Worm (Caenorhabditis elegans) whole organism, late embryonic: ENCODE measurements around the gene F36D3.5.
"Not testable (repeated sequence)": the region's sequence is repeated elsewhere in the genome, so short reads cannot be mapped to it uniquely, and the experiment has no call there.

ENCODE experiments used
- C08G9.2 ChIP-seq: sonication (generic microtip); optimal IDR thresholded peaks from 2 replicates; lab custom pipeline; 2016; ENCODE audit warnings: mild to moderate bottlenecking, missing genetic modification characterization, moderate library complexity, missing compliant biosample characterization
- C38D4.7 ChIP-seq: fragments of 200-800 bp; sonication (Bioruptor generic); optimal IDR thresholded peaks from 2 replicates; lab custom pipeline; 2018; ENCODE audit warnings: mild to moderate bottlenecking, missing genetic modification characterization, moderate library complexity, missing compliant biosample characterization
- K02D7.2 ChIP-seq: sonication (generic microtip); optimal IDR thresholded peaks from 2 replicates; lab custom pipeline; 2017; ENCODE audit warnings: mild to moderate bottlenecking, missing genetic modification characterization, missing compliant biosample characterization
- K09A11.1 ChIP-seq: sonication (generic microtip); optimal IDR thresholded peaks from 2 replicates; lab custom pipeline; 2017; ENCODE audit warnings: antibody characterized with exemption, mild to moderate bottlenecking, missing genetic modification characterization, missing compliant biosample characterization; ENCODE audit not compliant: insufficient read depth
- Y22D7AL.16 ChIP-seq: sonication (generic microtip); optimal IDR thresholded peaks from 2 replicates; lab custom pipeline; 2016; ENCODE audit warnings: missing genetic modification characterization, missing compliant biosample characterization
- ahr-1 ChIP-seq: sonication (generic microtip); optimal IDR thresholded peaks from 2 replicates; lab custom pipeline; 2016; ENCODE audit warnings: missing genetic modification characterization, missing compliant biosample characterization
- ama-1 ChIP-seq: fragments of 150-350 bp; optimal IDR thresholded peaks from 2 replicates; lab custom pipeline; 2014
- ceh-14 ChIP-seq: sonication (generic microtip); optimal IDR thresholded peaks from 2 replicates; lab custom pipeline; 2016; ENCODE audit warnings: missing genotype, missing genetic modification characterization, missing compliant biosample characterization
- ceh-18 ChIP-seq: sonication (generic microtip); optimal IDR thresholded peaks from 2 replicates; lab custom pipeline; 2016; ENCODE audit warnings: missing genetic modification characterization, missing compliant biosample characterization
- ceh-2 ChIP-seq: sonication (generic microtip); optimal IDR thresholded peaks from 2 replicates; lab custom pipeline; 2016; ENCODE audit warnings: missing genotype, missing genetic modification characterization, missing compliant biosample characterization
- ceh-24 ChIP-seq: sonication (generic microtip); optimal IDR thresholded peaks from 2 replicates; lab custom pipeline; 2016; ENCODE audit warnings: mild to moderate bottlenecking, missing genetic modification characterization, missing compliant biosample characterization
- ceh-31 ChIP-seq: sonication (generic microtip); optimal IDR thresholded peaks from 2 replicates; lab custom pipeline; 2016; ENCODE audit warnings: missing genetic modification characterization, missing compliant biosample characterization
- ceh-34 ChIP-seq: sonication (generic microtip); optimal IDR thresholded peaks from 2 replicates; lab custom pipeline; 2016; ENCODE audit warnings: mild to moderate bottlenecking, missing genetic modification characterization, missing compliant biosample characterization
- ceh-45 ChIP-seq: fragments of 200-800 bp; sonication (Bioruptor generic); IDR thresholded peaks from 2 replicates; pipeline ENCODE4 v1.3.6; 2022; ENCODE audit warnings: missing genetic modification reagents, missing genetic modification characterization, missing compliant biosample characterization
- ceh-48 ChIP-seq: sonication (generic microtip); optimal IDR thresholded peaks from 2 replicates; lab custom pipeline; 2016; ENCODE audit warnings: missing genetic modification characterization, inconsistent platforms, missing compliant biosample characterization
- ceh-6 ChIP-seq: fragments of 200-800 bp; sonication (Bioruptor generic); optimal IDR thresholded peaks from 2 replicates; lab custom pipeline; 2018; ENCODE audit warnings: mild to moderate bottlenecking, missing genetic modification characterization, missing compliant biosample characterization
- che-1 ChIP-seq: sonication (generic microtip); optimal IDR thresholded peaks from 2 replicates; lab custom pipeline; 2016; ENCODE audit warnings: mild to moderate bottlenecking, missing genetic modification characterization, missing compliant biosample characterization
- elt-4 ChIP-seq: sonication (generic microtip); optimal IDR thresholded peaks from 2 replicates; lab custom pipeline; 2016; ENCODE audit warnings: missing genetic modification characterization, missing compliant biosample characterization
- ets-4 ChIP-seq: sonication (generic microtip); optimal IDR thresholded peaks from 2 replicates; lab custom pipeline; 2016; ENCODE audit warnings: missing genetic modification characterization, missing compliant biosample characterization
- eyg-1 ChIP-seq: sonication (generic microtip); optimal IDR thresholded peaks from 2 replicates; lab custom pipeline; 2016; ENCODE audit warnings: missing genotype, missing genetic modification characterization, missing compliant biosample characterization
- fax-1 ChIP-seq: sonication (generic microtip); optimal IDR thresholded peaks from 2 replicates; lab custom pipeline; 2016; ENCODE audit warnings: missing genotype, missing genetic modification characterization, missing compliant biosample characterization
- fkh-10 ChIP-seq: fragments of 150-350 bp; optimal IDR thresholded peaks from 2 replicates; lab custom pipeline; 2014; ENCODE audit warnings: missing biosample characterization, missing genetic modification reagents, missing genetic modification characterization
- fkh-6 ChIP-seq: sonication (generic microtip); optimal IDR thresholded peaks from 2 replicates; lab custom pipeline; 2016; ENCODE audit warnings: missing genetic modification characterization, missing compliant biosample characterization
- gmeb-2 ChIP-seq: sonication (generic microtip); optimal IDR thresholded peaks from 2 replicates; lab custom pipeline; 2016; ENCODE audit warnings: missing genetic modification characterization, inconsistent platforms, missing compliant biosample characterization
- hlh-13 ChIP-seq: fragments of 200-800 bp; sonication (Bioruptor generic); optimal IDR thresholded peaks from 2 replicates; lab custom pipeline; 2018; ENCODE audit warnings: mild to moderate bottlenecking, missing genetic modification characterization, missing compliant biosample characterization
- hlh-15 ChIP-seq: sonication (generic microtip); optimal IDR thresholded peaks from 2 replicates; lab custom pipeline; 2016; ENCODE audit warnings: missing genetic modification characterization, missing compliant biosample characterization
- hlh-30 ChIP-seq: sonication (generic microtip); optimal IDR thresholded peaks from 2 replicates; lab custom pipeline; 2017; ENCODE audit warnings: antibody characterized with exemption, missing genetic modification characterization, missing compliant biosample characterization; ENCODE audit not compliant: insufficient read depth
- hlh-6 ChIP-seq: sonication (generic microtip); optimal IDR thresholded peaks from 2 replicates; lab custom pipeline; 2016; ENCODE audit warnings: missing genotype, missing genetic modification characterization, missing compliant biosample characterization
- madf-2 ChIP-seq: sonication (generic microtip); optimal IDR thresholded peaks from 2 replicates; lab custom pipeline; 2017; ENCODE audit warnings: missing genetic modification characterization, missing compliant biosample characterization
- nfya-1 ChIP-seq: sonication (generic microtip); optimal IDR thresholded peaks from 2 replicates; lab custom pipeline; 2017; ENCODE audit warnings: missing genetic modification characterization, mild to moderate bottlenecking, missing compliant biosample characterization, antibody characterized with exemption, moderate library complexity
- nhr-11 ChIP-seq: fragments of 150-350 bp; optimal IDR thresholded peaks from 2 replicates; lab custom pipeline; 2014; ENCODE audit warnings: missing biosample characterization, missing genetic modification characterization
- nhr-232 ChIP-seq: sonication (generic microtip); optimal IDR thresholded peaks from 2 replicates; lab custom pipeline; 2016; ENCODE audit warnings: missing genetic modification characterization, missing compliant biosample characterization
- odd-2 ChIP-seq: sonication (generic microtip); optimal IDR thresholded peaks from 2 replicates; lab custom pipeline; 2017; ENCODE audit warnings: antibody characterized with exemption, mild to moderate bottlenecking, missing genetic modification characterization, missing compliant biosample characterization
- pag-3 ChIP-seq: sonication (generic microtip); optimal IDR thresholded peaks from 2 replicates; lab custom pipeline; 2016; ENCODE audit warnings: missing compliant biosample characterization, missing genetic modification characterization, borderline replicate concordance
- pax-1 ChIP-seq: fragments of 150-350 bp; optimal IDR thresholded peaks from 2 replicates; lab custom pipeline; 2014; ENCODE audit warnings: missing biosample characterization, missing genetic modification characterization
- pha-2 ChIP-seq: sonication (generic microtip); optimal IDR thresholded peaks from 2 replicates; lab custom pipeline; 2017; ENCODE audit warnings: mild to moderate bottlenecking, missing genetic modification characterization, missing compliant biosample characterization
- pha-4 ChIP-seq: fragments of 150-350 bp; optimal IDR thresholded peaks from 2 replicates; lab custom pipeline; 2018; ENCODE audit warnings: missing biosample characterization, missing genetic modification reagents, missing genetic modification characterization
- ref-2 ChIP-seq: sonication (generic microtip); optimal IDR thresholded peaks from 2 replicates; lab custom pipeline; 2016; ENCODE audit warnings: missing genetic modification characterization, missing compliant biosample characterization
- sdc-2 ChIP-seq: sonication (generic microtip); optimal IDR thresholded peaks from 2 replicates; lab custom pipeline; 2016; ENCODE audit warnings: missing genotype, missing genetic modification characterization, missing compliant biosample characterization
- sox-2 ChIP-seq: fragments of 200-800 bp; sonication (Bioruptor generic); IDR thresholded peaks from 2 replicates; pipeline ENCODE4 v1.3.6; 2022; ENCODE audit warnings: missing genetic modification reagents, missing genetic modification characterization, missing compliant biosample characterization
- sox-4 ChIP-seq: sonication (generic microtip); optimal IDR thresholded peaks from 2 replicates; lab custom pipeline; 2017; ENCODE audit warnings: mild to moderate bottlenecking, missing genetic modification characterization, inconsistent platforms, missing compliant biosample characterization
- syd-9 ChIP-seq: sonication (generic microtip); optimal IDR thresholded peaks from 2 replicates; lab custom pipeline; 2016; ENCODE audit warnings: mild to moderate bottlenecking, missing genetic modification characterization, moderate library complexity, missing compliant biosample characterization
- tbx-2 ChIP-seq: sonication (generic microtip); optimal IDR thresholded peaks from 2 replicates; lab custom pipeline; 2016; ENCODE audit warnings: missing genetic modification characterization, missing compliant biosample characterization
- tbx-7 ChIP-seq: sonication (generic microtip); optimal IDR thresholded peaks from 2 replicates; lab custom pipeline; 2016; ENCODE audit warnings: missing genotype, missing genetic modification characterization, missing compliant biosample characterization
- ttx-3 ChIP-seq: sonication (generic microtip); optimal IDR thresholded peaks from 2 replicates; lab custom pipeline; 2016; ENCODE audit warnings: missing genetic modification reagents, missing genetic modification characterization, missing compliant biosample characterization
- unc-3 ChIP-seq, 2 experiments: fragments of 200-800 bp in 1 of 2; sonication (Bioruptor generic) in 1 of 2; sonication (generic microtip) in 1 of 2; conservative IDR thresholded peaks in 1 of 2; optimal IDR thresholded peaks in 1 of 2; 2 replicates each; pipeline versions ENCODE4 v1.3.6 to Lab custom; 2016 to 2022; ENCODE audit warnings: missing compliant biosample characterization in 2 of 2, missing genetic modification characterization in 2 of 2, missing genetic modification reagents in 1 of 2
- unc-55 ChIP-seq: sonication (generic microtip); optimal IDR thresholded peaks from 2 replicates; lab custom pipeline; 2017; ENCODE audit warnings: missing biosample characterization, missing genetic modification reagents, missing genetic modification characterization
- unc-86 ChIP-seq: sonication (generic microtip); optimal IDR thresholded peaks from 2 replicates; lab custom pipeline; 2016; ENCODE audit warnings: missing genetic modification characterization, missing compliant biosample characterization
- zip-5 ChIP-seq: sonication (generic microtip); optimal IDR thresholded peaks from 2 replicates; lab custom pipeline; 2016; ENCODE audit warnings: missing genetic modification characterization, missing compliant biosample characterization
- ztf-16 ChIP-seq: sonication (generic microtip); optimal IDR thresholded peaks from 2 replicates; lab custom pipeline; 2017; ENCODE audit warnings: missing genetic modification characterization, missing compliant biosample characterization

F36D3.5 gene

DNA sequence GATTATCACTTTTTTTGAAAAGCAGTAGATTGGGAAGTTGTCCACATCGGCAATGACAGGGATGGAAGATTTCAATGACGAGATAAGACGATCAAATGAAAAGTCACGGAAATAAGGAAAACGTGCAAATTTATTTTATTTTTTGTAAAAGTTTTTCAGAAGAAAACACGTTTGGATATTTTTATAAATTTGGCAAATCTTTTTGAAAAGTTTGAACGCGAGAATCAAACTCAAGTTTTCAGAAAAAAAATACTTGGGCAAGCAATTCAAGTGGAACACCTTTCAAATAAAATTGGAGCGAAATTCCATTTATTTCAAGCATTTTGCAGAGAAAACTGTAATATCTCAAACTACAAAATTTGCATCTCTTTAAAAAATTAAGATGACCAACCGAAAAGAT lies at the start of gene F36D3.5:
Gene F36D3.5 (minus strand): TSS at position 101 of the 400 bp plus-strand sequence.
- TF ChIP-seq ama-1 (lab: Kevin White, UChicago); ets-4 (tag; lab: Kevin White, UChicago); elt-4: not testable (repeated sequence)

DNA sequence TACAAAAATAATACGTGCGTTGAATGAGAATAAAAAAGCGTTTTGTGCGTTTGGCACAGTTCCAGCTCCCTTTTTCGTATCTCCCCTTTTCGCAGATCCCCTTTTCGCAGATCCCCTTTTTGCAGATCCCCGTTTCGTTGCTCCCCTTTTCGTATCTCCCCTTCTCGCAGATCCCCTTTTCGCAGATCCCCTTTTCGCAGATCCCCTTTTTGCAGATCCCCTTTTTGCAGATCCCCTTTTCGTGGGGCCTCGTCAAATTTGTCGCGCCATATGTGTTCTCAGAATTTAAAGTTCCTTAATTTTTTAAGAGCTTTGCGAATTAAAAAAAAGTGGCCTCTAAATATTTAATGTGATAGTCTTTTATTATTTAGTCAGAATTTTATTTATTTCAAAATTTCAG lies 37.9 kb upstream of the F36D3.5 start, which contains the start of gene Y32B12B.4:
Gene Y32B12B.4 (plus strand): TSS at position 399 of the 400 bp plus-strand sequence.
- no peak for TF ChIP-seq eyg-1 (tag; lab: Kevin White, UChicago)
- TF ChIP-seq sox-4 (tag; lab: Kevin White, UChicago): peak; percentile 14
- peak; percentile 94 for TF ChIP-seq ref-2 (tag; lab: Kevin White, UChicago)
- TF ChIP-seq ceh-14 (tag; lab: Kevin White, UChicago): peak; percentile 96
- peak; percentile 56 for TF ChIP-seq unc-86 (tag; lab: Kevin White, UChicago)
- peak; percentile 70 for TF ChIP-seq ceh-34 (tag; lab: Kevin White, UChicago)
- TF ChIP-seq elt-4: peak; percentile 92
- TF ChIP-seq nhr-232 (tag; lab: Kevin White, UChicago): no peak
- peak; percentile 45 for TF ChIP-seq K02D7.2 (tag; lab: Kevin White, UChicago)
- peak; percentile 94 for TF ChIP-seq zip-5 (tag; lab: Kevin White, UChicago)
- TF ChIP-seq fax-1 (tag; lab: Kevin White, UChicago): peak; percentile 94
- TF ChIP-seq sox-2 (GFP tag; lab: Robert Waterston, UW): peak; percentile 21; the same call in 1 of the 2 replicates
- TF ChIP-seq ahr-1 (tag; lab: Kevin White, UChicago): peak; percentile 76
- TF ChIP-seq ceh-24 (tag; lab: Kevin White, UChicago): no peak
- peak; percentile 70 for TF ChIP-seq pag-3 (tag; lab: Kevin White, UChicago)
- TF ChIP-seq tbx-7: peak; percentile 99
- TF ChIP-seq hlh-15 (tag; lab: Kevin White, UChicago): peak; percentile 29
- TF ChIP-seq pax-1 (tag; lab: Kevin White, UChicago): no peak
- TF ChIP-seq unc-55 (GFP tag; lab: Kevin White, UChicago): no peak
- TF ChIP-seq hlh-13: peak; percentile 13
- no peak for TF ChIP-seq K09A11.1 (tag; lab: Kevin White, UChicago)
- peak; percentile 97 for TF ChIP-seq ceh-2
- peak; percentile 98 for TF ChIP-seq tbx-2 (tag; lab: Kevin White, UChicago)
- no peak for TF ChIP-seq pha-4 (tag; lab: Kevin White, UChicago)
- no peak for TF ChIP-seq nhr-11 (tag; lab: Kevin White, UChicago)
- no peak for TF ChIP-seq ama-1 (lab: Kevin White, UChicago)
- TF ChIP-seq ttx-3 (tag; lab: Kevin White, UChicago): peak; percentile 38
- peak; percentile 94 for TF ChIP-seq C08G9.2 (tag; lab: Kevin White, UChicago)
- peak; percentile 38 for TF ChIP-seq gmeb-2 (tag; lab: Kevin White, UChicago)
- 0 out of 2 replicates have a peak, but pooled peaks have one; percentile 34 for TF ChIP-seq ceh-45 (GFP tag; lab: Robert Waterston, UW)
- TF ChIP-seq che-1 (tag; lab: Kevin White, UChicago): no peak
- TF ChIP-seq hlh-30 (tag; lab: Kevin White, UChicago): no peak
- no peak for TF ChIP-seq pha-2 (tag; lab: Kevin White, UChicago)
- TF ChIP-seq sdc-2 (tag; lab: Kevin White, UChicago): peak; percentile 69
- no peak for TF ChIP-seq odd-2
- TF ChIP-seq ceh-48: no peak
- TF ChIP-seq ceh-6 (GFP tag; lab: Kevin White, UChicago): peak; percentile 18
- TF ChIP-seq fkh-10 (GFP tag; lab: Kevin White, UChicago): no peak
- TF ChIP-seq C38D4.7: no peak
- no peak for TF ChIP-seq Y22D7AL.16 (tag; lab: Kevin White, UChicago)
- TF ChIP-seq nfya-1 (tag; lab: Kevin White, UChicago): no peak
- TF ChIP-seq hlh-6 (tag; lab: Kevin White, UChicago): peak; percentile 86
- TF ChIP-seq ets-4 (tag; lab: Kevin White, UChicago): peak; percentile 82
- peak; percentile 44; the same call in 1 of the 2 replicates for TF ChIP-seq unc-3 (GFP tag; conservative IDR thresholded peaks at IDR 0.05; lab: Robert Waterston, UW)
- peak; percentile 76 for TF ChIP-seq unc-3 (tag; optimal IDR thresholded peaks at IDR 0.05; lab: Kevin White, UChicago)
- TF ChIP-seq ztf-16: peak; percentile 60
- TF ChIP-seq ceh-31 (tag; lab: Kevin White, UChicago): peak; percentile 98
- peak; percentile 70 for TF ChIP-seq syd-9 (tag; lab: Kevin White, UChicago)
- TF ChIP-seq ceh-18 (tag; lab: Kevin White, UChicago): peak; percentile 56
- peak; percentile 3 for TF ChIP-seq madf-2 (tag; lab: Kevin White, UChicago)
- peak; percentile 85 for TF ChIP-seq fkh-6 (tag; lab: Kevin White, UChicago)
